Fruit fly (Drosophila melanogaster) whole organism, embryonic: Measurements from ENCODE around the gene msl-3.

Experiments used
- Awh ChIP-seq: fragments of 200-800 bp; sonication (Bioruptor generic); IDR thresholded peaks from 2 replicates; pipeline ENCODE4, ENCODE4 v1.3.6; 2022; ENCODE audit warnings: missing biosample characterization, missing genetic modification characterization
- BEAF-32 ChIP-seq: fragments of 200-800 bp; sonication (Bioruptor generic); optimal IDR thresholded peaks from 3 replicates; lab custom pipeline; 2017; ENCODE audit warnings: missing biosample characterization, missing genetic modification characterization, mild to moderate bottlenecking, moderate library complexity, missing genetic modification reagents
- CG10979 ChIP-seq: fragments of 200-800 bp; sonication (Bioruptor generic); optimal IDR thresholded peaks from 2 replicates; lab custom pipeline; 2018; ENCODE audit warnings: missing biosample characterization, mild to moderate bottlenecking, missing genetic modification characterization, moderate library complexity
- CG11085 ChIP-seq: fragments of 200-800 bp; sonication (Bioruptor generic); IDR thresholded peaks from 2 replicates; pipeline ENCODE4 v1.3.6; 2022; ENCODE audit warnings: missing biosample characterization, missing genetic modification characterization
- CG14014 ChIP-seq: fragments of 200-800 bp; sonication (Bioruptor generic); IDR thresholded peaks from 2 replicates; pipeline ENCODE4 v1.3.6; 2022; ENCODE audit warnings: missing biosample characterization, missing genetic modification characterization
- CG15479 ChIP-seq: fragments of 200-800 bp; sonication (Bioruptor generic); optimal IDR thresholded peaks from 3 replicates; lab custom pipeline; 2019; ENCODE audit warnings: missing biosample characterization, mild to moderate bottlenecking, missing genetic modification characterization, moderate library complexity
- CG16779 ChIP-seq: fragments of 200-800 bp; sonication (Bioruptor generic); IDR thresholded peaks from 2 replicates; pipeline ENCODE4 v1.3.6; 2022; ENCODE audit warnings: missing biosample characterization, missing genetic modification characterization
- CG17385 ChIP-seq: fragments of 200-800 bp; sonication (Bioruptor generic); optimal IDR thresholded peaks from 3 replicates; lab custom pipeline; 2018; ENCODE audit warnings: missing biosample characterization, mild to moderate bottlenecking, missing genetic modification characterization
- CG1832 ChIP-seq: fragments of 200-800 bp; sonication (Bioruptor generic); optimal IDR thresholded peaks from 2 replicates; lab custom pipeline; 2017; ENCODE audit warnings: missing biosample characterization, mild to moderate bottlenecking, missing genetic modification characterization, inconsistent platforms
- CG2120 ChIP-seq: fragments of 200-800 bp; sonication (Bioruptor generic); optimal IDR thresholded peaks from 3 replicates; lab custom pipeline; 2016; ENCODE audit warnings: missing biosample characterization, missing genetic modification characterization
- CG2889 ChIP-seq: fragments of 200-800 bp; sonication (Bioruptor generic); IDR thresholded peaks from 3 replicates; pipeline ENCODE4 v1.3.6; 2022; ENCODE audit warnings: missing biosample characterization, missing genetic modification characterization
- CG3847 ChIP-seq: fragments of 200-800 bp; sonication (Bioruptor generic); IDR thresholded peaks from 2 replicates; pipeline ENCODE4 v1.3.6; 2022; ENCODE audit warnings: missing biosample characterization, missing genetic modification characterization
- CG6254 ChIP-seq: fragments of 200-800 bp; sonication (Bioruptor generic); optimal IDR thresholded peaks from 3 replicates; lab custom pipeline; 2017; ENCODE audit warnings: mild to moderate bottlenecking, missing biosample characterization, missing genetic modification reagents, missing genetic modification characterization
- CTCF ChIP-seq: fragments of 200-800 bp; sonication (Bioruptor generic); optimal IDR thresholded peaks from 2 replicates; lab custom pipeline; 2017; ENCODE audit warnings: missing biosample characterization, mild to moderate bottlenecking, missing genetic modification characterization, moderate library complexity
- Camta ChIP-seq: fragments of 200-800 bp; sonication (Bioruptor generic); optimal IDR thresholded peaks from 2 replicates; lab custom pipeline; 2016; ENCODE audit warnings: missing biosample characterization, missing genetic modification characterization
- Drgx ChIP-seq: fragments of 200-800 bp; sonication (Bioruptor generic); IDR thresholded peaks from 2 replicates; pipeline ENCODE4 v1.3.6; 2022; ENCODE audit warnings: missing biosample characterization, missing genetic modification characterization
- Ets97D ChIP-seq: fragments of 200-800 bp; sonication (Bioruptor generic); optimal IDR thresholded peaks from 3 replicates; lab custom pipeline; 2016; ENCODE audit warnings: missing biosample characterization, missing genetic modification characterization
- HLH54F ChIP-seq: fragments of 200-800 bp; sonication (Bioruptor generic); optimal IDR thresholded peaks from 3 replicates; lab custom pipeline; 2016; ENCODE audit warnings: missing biosample characterization, missing genetic modification characterization
- NC2β ChIP-seq: fragments of 200-800 bp; sonication (Bioruptor generic); optimal IDR thresholded peaks from 2 replicates; lab custom pipeline; 2016; ENCODE audit warnings: missing biosample characterization, missing genetic modification characterization
- NFAT ChIP-seq: fragments of 200-800 bp; sonication (Bioruptor generic); IDR thresholded peaks from 2 replicates; pipeline ENCODE4 v1.3.6; 2022; ENCODE audit warnings: missing biosample characterization, missing genetic modification characterization
- Optix ChIP-seq: fragments of 200-800 bp; sonication (Bioruptor generic); IDR thresholded peaks from 3 replicates; pipeline ENCODE4 v1.3.6; 2022; ENCODE audit warnings: missing biosample characterization, missing genetic modification characterization
- Poxn ChIP-seq: fragments of 200-800 bp; sonication (Bioruptor generic); IDR thresholded peaks from 2 replicates; pipeline ENCODE4 v1.3.6; 2022; ENCODE audit warnings: missing biosample characterization, missing genetic modification characterization
- Stat92E ChIP-seq, 3 experiments: fragments of >200 bp in 2 of 3; fragments of 200-800 bp in 1 of 3; sonication (Bioruptor generic) in 1 of 3; optimal IDR thresholded peaks; 2 replicates each; lab custom pipeline; 2017 to 2019; ENCODE audit warnings: missing biosample characterization in 3 of 3, missing genetic modification characterization in 3 of 3, mild to moderate bottlenecking in 1 of 3, moderate library complexity in 1 of 3
- Trl ChIP-seq, 3 experiments: fragments of >200 bp in 2 of 3; fragments of 200-800 bp in 1 of 3; sonication (Bioruptor generic) in 1 of 3; optimal IDR thresholded peaks; 2 replicates in 1 of 3; 3 replicates in 2 of 3; lab custom pipeline; 2016 to 2017; ENCODE audit warnings: missing biosample characterization in 1 of 3, missing genetic modification characterization in 1 of 3
- Usf ChIP-seq: fragments of 200-800 bp; sonication (Bioruptor generic); optimal IDR thresholded peaks from 2 replicates; lab custom pipeline; 2017; ENCODE audit warnings: missing genotype, missing biosample characterization, missing genetic modification characterization
- ac ChIP-seq: fragments of 200-800 bp; sonication (Bioruptor generic); optimal IDR thresholded peaks from 3 replicates; lab custom pipeline; 2017; ENCODE audit warnings: missing biosample characterization, mild to moderate bottlenecking, missing genetic modification characterization
- amos ChIP-seq: fragments of 200-800 bp; sonication (Bioruptor generic); IDR thresholded peaks from 2 replicates; pipeline ENCODE4 v1.3.6; 2022; ENCODE audit warnings: missing biosample characterization, missing genetic modification characterization; ENCODE audit not compliant: partially characterized antibody
- cg ChIP-seq: fragments of 200-800 bp; sonication (Bioruptor generic); optimal IDR thresholded peaks from 3 replicates; lab custom pipeline; 2019; ENCODE audit warnings: missing biosample characterization, mild to moderate bottlenecking, missing genetic modification characterization, moderate library complexity
- da ChIP-seq: fragments of 200-800 bp; sonication (Bioruptor generic); optimal IDR thresholded peaks from 2 replicates; lab custom pipeline; 2016; ENCODE audit warnings: missing biosample characterization, missing genetic modification characterization
- fd96Cb ChIP-seq: fragments of 200-800 bp; sonication (Bioruptor generic); optimal IDR thresholded peaks from 2 replicates; lab custom pipeline; 2018; ENCODE audit warnings: missing biosample characterization, mild to moderate bottlenecking, missing genetic modification characterization, moderate library complexity
- gem ChIP-seq: fragments of 200-800 bp; sonication (Bioruptor generic); optimal IDR thresholded peaks from 2 replicates; lab custom pipeline; 2019; ENCODE audit warnings: missing biosample characterization, mild to moderate bottlenecking, missing genetic modification characterization, moderate library complexity
- ind ChIP-seq: fragments of 200-800 bp; sonication (Bioruptor generic); optimal IDR thresholded peaks from 3 replicates; lab custom pipeline; 2016; ENCODE audit warnings: missing biosample characterization, missing genetic modification characterization
- ken ChIP-seq: fragments of 200-800 bp; sonication (Bioruptor generic); IDR thresholded peaks from 3 replicates; pipeline ENCODE4 v1.3.6; 2022; ENCODE audit warnings: missing biosample characterization, missing genetic modification characterization
- mam ChIP-seq: fragments of 200-800 bp; sonication (Bioruptor generic); optimal IDR thresholded peaks from 3 replicates; lab custom pipeline; 2016; ENCODE audit warnings: missing biosample characterization, missing genetic modification characterization
- mld ChIP-seq: fragments of 200-800 bp; sonication (Bioruptor generic); IDR thresholded peaks from 3 replicates; pipeline ENCODE4 v1.3.6; 2022; ENCODE audit warnings: missing biosample characterization, missing genetic modification characterization; ENCODE audit not compliant: partially characterized antibody
- onecut ChIP-seq: fragments of 200-800 bp; sonication (Bioruptor generic); IDR thresholded peaks from 2 replicates; pipeline ENCODE4 v1.3.6; 2022; ENCODE audit warnings: missing biosample characterization, missing genetic modification characterization
- prd ChIP-seq, 3 experiments: fragments of >200 bp in 2 of 3; fragments of 200-800 bp in 1 of 3; sonication (Bioruptor generic) in 1 of 3; optimal IDR thresholded peaks in 2 of 3; IDR thresholded peaks in 1 of 3; 2 replicates in 2 of 3; 3 replicates in 1 of 3; pipeline versions ENCODE4 v1.3.6 to Lab custom; 2017 to 2022; ENCODE audit warnings: missing biosample characterization in 1 of 3, missing genetic modification characterization in 1 of 3
- pros ChIP-seq: fragments of 200-800 bp; sonication (Bioruptor generic); optimal IDR thresholded peaks from 3 replicates; lab custom pipeline; 2019; ENCODE audit warnings: missing biosample characterization, mild to moderate bottlenecking, missing genetic modification characterization, moderate library complexity
- ranshi ChIP-seq: fragments of 200-800 bp; sonication (Bioruptor generic); IDR thresholded peaks from 2 replicates; pipeline ENCODE4 v1.3.6; 2022; ENCODE audit warnings: missing biosample characterization, missing genetic modification characterization
- row ChIP-seq: fragments of 200-800 bp; sonication (Bioruptor generic); IDR thresholded peaks from 3 replicates; pipeline ENCODE4 v1.3.6; 2022; ENCODE audit warnings: missing biosample characterization, missing genetic modification characterization

The msl-3 gene

dm6 chr3L:7156890-7157289 lies 31.6 kb upstream of the msl-3 start, which contains the start of gene corn (continued):
- no peak for TF ChIP-seq HLH54F (GFP tag; lab: Kevin White, UChicago)

- TF ChIP-seq Ets97D (GFP tag; lab: Kevin White, UChicago): no peak
- no peak for TF ChIP-seq NFAT (GFP tag; lab: Robert Waterston, UW)
- TF ChIP-seq CG2889: no peak
- TF ChIP-seq pros (GFP tag; lab: Kevin White, UChicago): peak; percentile 57
- peak; percentile 87 for TF ChIP-seq onecut (GFP tag; lab: Robert Waterston, UW)
- TF ChIP-seq BEAF-32 (GFP tag; lab: Kevin White, UChicago): no peak
- TF ChIP-seq da (GFP tag; lab: Kevin White, UChicago): peak; percentile 48
- no peak for TF ChIP-seq CG6254
- no peak for TF ChIP-seq CG10979 (tag; lab: Kevin White, UChicago)
- peak; percentile 39 for TF ChIP-seq CG1832 (GFP tag; lab: Kevin White, UChicago)
- TF ChIP-seq ken (GFP tag; lab: Robert Waterston, UW): no peak
- TF ChIP-seq amos (GFP tag; lab: Robert Waterston, UW): no peak
- TF ChIP-seq ac (GFP tag; lab: Kevin White, UChicago): peak; percentile 47
- no peak for TF ChIP-seq mld
- TF ChIP-seq Camta (GFP tag; lab: Kevin White, UChicago): no peak
- 0 out of 2 replicates have a peak, but pooled peaks have one; percentile 5 for TF ChIP-seq Poxn (GFP tag; lab: Robert Waterston, UW)
- TF ChIP-seq NC2β (GFP tag; lab: Kevin White, UChicago): no peak
- TF ChIP-seq cg (GFP tag; lab: Kevin White, UChicago): peak; percentile 62
- TF ChIP-seq Optix (GFP tag; lab: Robert Waterston, UW): no peak
- no peak for TF ChIP-seq CTCF (GFP tag; lab: Kevin White, UChicago)
- no peak for TF ChIP-seq row (GFP tag; lab: Robert Waterston, UW)
- TF ChIP-seq CG15479: peak; percentile 61
- no peak for TF ChIP-seq prd (optimal IDR thresholded peaks at IDR 0.05; lab: Kevin White, UChicago)
- peak; percentile 16; the same call in 1 of the 3 replicates for TF ChIP-seq prd (GFP tag; IDR thresholded peaks at IDR 0.05; lab: Robert Waterston, UW)
- no peak for TF ChIP-seq CG16779 (GFP tag; lab: Robert Waterston, UW)
- TF ChIP-seq Usf (GFP tag; lab: Kevin White, UChicago): no peak
- TF ChIP-seq ind (GFP tag; lab: Kevin White, UChicago): no peak
- no peak for TF ChIP-seq gem
- TF ChIP-seq Stat92E (GFP tag; optimal IDR thresholded peaks at IDR 0.05; lab: Kevin White, UChicago): no peak
- TF ChIP-seq CG11085 (GFP tag; lab: Robert Waterston, UW): no peak
- no peak for TF ChIP-seq ranshi
- TF ChIP-seq Awh (GFP tag; lab: Robert Waterston, UW): no peak
- TF ChIP-seq mam (GFP tag; lab: Kevin White, UChicago): no peak
- no peak for TF ChIP-seq fd96Cb (tag; lab: Kevin White, UChicago)
- no peak for TF ChIP-seq CG2120 (GFP tag; lab: Kevin White, UChicago)
- TF ChIP-seq CG14014 (GFP tag; lab: Robert Waterston, UW): no peak
- peak; percentile 79 for TF ChIP-seq CG17385 (GFP tag; lab: Kevin White, UChicago)
- TF ChIP-seq CG3847: no peak
- TF ChIP-seq Drgx (GFP tag; lab: Robert Waterston, UW): no peak
- TF ChIP-seq Trl (optimal IDR thresholded peaks at IDR 0.05; lab: Kevin White, UChicago): peak in 1 of 2 experiments; percentile 25
- TF ChIP-seq Trl (GFP tag; optimal IDR thresholded peaks at IDR 0.05; lab: Kevin White, UChicago): no peak
Measured at dm6 chr3L:7156239-7156638, 30.9 kb upstream of the msl-3 start.
